Fruit fly (Drosophila melanogaster) Kc167 (cell line): ENCODE measurements around the gene CG11912.
A peak's percentile ranks its signal among the peaks of the same experiment; 100 is the strongest.

Source experiments
- Myc ChIP-seq: fragments of >200 bp; optimal IDR thresholded peaks from 2 replicates; lab custom pipeline; 2017; ENCODE audit warnings: missing external identifiers
- Sin3A ChIP-seq: fragments of >200 bp; optimal IDR thresholded peaks from 2 replicates; lab custom pipeline; 2018; ENCODE audit warnings: missing external identifiers
- h ChIP-seq: fragments of >200 bp; optimal IDR thresholded peaks from 3 replicates; lab custom pipeline; 2018; ENCODE audit warnings: missing external identifiers
- insv ChIP-seq: fragments of >200 bp; optimal IDR thresholded peaks from 3 replicates; lab custom pipeline; 2018; ENCODE audit warnings: missing external identifiers
- psq ChIP-seq: fragments of >200 bp; optimal IDR thresholded peaks from 2 replicates; lab custom pipeline; 2017; ENCODE audit warnings: missing external identifiers
- ttk ChIP-seq: sonication (Bioruptor generic); optimal IDR thresholded peaks from 2 replicates; lab custom pipeline; 2017; ENCODE audit warnings: missing external identifiers

The CG11912 gene

dm6 chr2L:300877-301706 is 18.0 kb downstream of the CG11912 start:
- TF ChIP-seq insv (lab: Kevin White, UChicago) (no peak), Sin3A (lab: Kevin White, UChicago) (no peak), h (lab: Kevin White, UChicago) (no peak), Myc (lab: Kevin White, UChicago) (no peak), psq (lab: Kevin White, UChicago) (no peak), ttk (no peak)

dm6 chr2L:300006-300405 is 19.1 kb downstream of the CG11912 start:
- TF ChIP-seq psq (lab: Kevin White, UChicago): no peak
- no peak for TF ChIP-seq h (lab: Kevin White, UChicago)
- no peak for TF ChIP-seq ttk
- no peak for TF ChIP-seq Sin3A (lab: Kevin White, UChicago)
- TF ChIP-seq insv (lab: Kevin White, UChicago): no peak
- no peak for TF ChIP-seq Myc (lab: Kevin White, UChicago)

- TF ChIP-seq h (lab: Kevin White, UChicago) (no peak), ttk (peak; percentile 67), insv (lab: Kevin White, UChicago) (no peak), psq (lab: Kevin White, UChicago) (no peak), Sin3A (lab: Kevin White, UChicago) (no peak), Myc (lab: Kevin White, UChicago) (no peak)
Measured at dm6 chr2L:299038-299437, 20.0 kb downstream of the CG11912 start.

- TF ChIP-seq insv (lab: Kevin White, UChicago): no peak
- TF ChIP-seq ttk: no peak
- no peak for TF ChIP-seq h (lab: Kevin White, UChicago)
- TF ChIP-seq Myc (lab: Kevin White, UChicago): no peak
- no peak for TF ChIP-seq Sin3A (lab: Kevin White, UChicago)
- no peak for TF ChIP-seq psq (lab: Kevin White, UChicago)
Measured at dm6 chr2L:298285-298644, 20.8 kb downstream of the CG11912 start.

dm6 chr2L:297480-298284 is 21.4 kb downstream of the CG11912 start, which contains the start of gene Pi3K21B:
Pi3K21B (plus strand) TSS chr2L:297880.
- peak; percentile 39 for TF ChIP-seq h (lab: Kevin White, UChicago)
- TF ChIP-seq ttk: no peak

dm6 chr2L:294452-295362 is 24.4 kb downstream of the CG11912 start, which contains the start of the genes U2af38 and Stip1:
U2af38 (minus strand) TSS chr2L:294681.
Stip1 (plus strand) TSS chr2L:295122.
- TF ChIP-seq Myc (lab: Kevin White, UChicago): no peak
- TF ChIP-seq h (lab: Kevin White, UChicago): no peak
- no peak for TF ChIP-seq ttk
- TF ChIP-seq Sin3A (lab: Kevin White, UChicago): no peak

dm6 chr2L:292301-292700 is 26.8 kb downstream of the CG11912 start, which contains the start of gene CG11562:
CG11562 (plus strand) TSS chr2L:292419.
- no peak for TF ChIP-seq Myc (lab: Kevin White, UChicago)
- TF ChIP-seq ttk: no peak
- TF ChIP-seq h (lab: Kevin White, UChicago): no peak
- TF ChIP-seq Sin3A (lab: Kevin White, UChicago): no peak

- no peak for TF ChIP-seq ttk
- TF ChIP-seq h (lab: Kevin White, UChicago): no peak
- TF ChIP-seq insv (lab: Kevin White, UChicago): no peak
- no peak for TF ChIP-seq Sin3A (lab: Kevin White, UChicago)
- no peak for TF ChIP-seq psq (lab: Kevin White, UChicago)
- no peak for TF ChIP-seq Myc (lab: Kevin White, UChicago)
Measured at dm6 chr2L:291657-292056, 27.4 kb downstream of the CG11912 start, which contains the start of gene CG3625. CG3625 (minus strand) TSS chr2L:291795.

dm6 chr2L:290949-291348 is 28.1 kb downstream of the CG11912 start:
- TF ChIP-seq psq (lab: Kevin White, UChicago) (no peak), Myc (lab: Kevin White, UChicago) (no peak), insv (lab: Kevin White, UChicago) (no peak), Sin3A (lab: Kevin White, UChicago) (no peak), ttk (no peak)

- no peak for TF ChIP-seq h (lab: Kevin White, UChicago)
- TF ChIP-seq Myc (lab: Kevin White, UChicago): no peak
- TF ChIP-seq psq (lab: Kevin White, UChicago): no peak
- TF ChIP-seq Sin3A (lab: Kevin White, UChicago): no peak
- TF ChIP-seq insv (lab: Kevin White, UChicago): no peak
- no peak for TF ChIP-seq ttk
Measured at dm6 chr2L:290373-290772, 28.7 kb downstream of the CG11912 start.

dm6 chr2L:289044-289443 is 30.0 kb downstream of the CG11912 start, which contains the start of gene Amnionless:
Amnionless (minus strand) TSS chr2L:289144.
- no peak for TF ChIP-seq insv (lab: Kevin White, UChicago)
- TF ChIP-seq h (lab: Kevin White, UChicago): no peak
- no peak for TF ChIP-seq psq (lab: Kevin White, UChicago)
- TF ChIP-seq Myc (lab: Kevin White, UChicago): no peak
- TF ChIP-seq ttk: no peak
- TF ChIP-seq Sin3A (lab: Kevin White, UChicago): no peak
